Worm (Caenorhabditis elegans) whole organism, young adult: ENCODE measurements around the gene C36A4.4.

ENCODE experiments used
- F33H1.4 ChIP-seq: fragments of 200-800 bp; sonication (Bioruptor generic); IDR thresholded peaks from 2 replicates; pipeline ENCODE4 v1.3.6; 2022; ENCODE audit warnings: missing genetic modification reagents, missing genetic modification characterization, missing compliant biosample characterization
- athp-1 ChIP-seq: sonication (generic microtip); optimal IDR thresholded peaks from 2 replicates; lab custom pipeline; 2017; ENCODE audit warnings: mild to moderate bottlenecking, missing genetic modification characterization, missing compliant biosample characterization
- bed-1 ChIP-seq: fragments of 200-800 bp; sonication (Bioruptor generic); IDR thresholded peaks from 2 replicates; pipeline ENCODE4 v1.3.6; 2022; ENCODE audit warnings: missing genetic modification reagents, missing genetic modification characterization, missing compliant biosample characterization
- ceh-91 ChIP-seq: fragments of 200-800 bp; sonication (Bioruptor generic); IDR thresholded peaks from 2 replicates; pipeline ENCODE4 v1.3.6; 2022; ENCODE audit warnings: missing genetic modification reagents, missing genetic modification characterization, missing compliant biosample characterization
- efl-1 ChIP-seq: fragments of 150-350 bp; optimal IDR thresholded peaks from 2 replicates; lab custom pipeline; 2014; ENCODE audit warnings: missing biosample characterization, missing genetic modification reagents, missing genetic modification characterization
- lir-1 ChIP-seq: fragments of 200-800 bp; sonication (Bioruptor generic); conservative IDR thresholded peaks from 2 replicates; pipeline ENCODE4 v1.3.6; 2022; ENCODE audit warnings: missing genetic modification reagents, missing genetic modification characterization, missing compliant biosample characterization
- madf-8 ChIP-seq: fragments of 200-800 bp; sonication (Bioruptor generic); conservative IDR thresholded peaks from 2 replicates; pipeline ENCODE4 v1.3.6; 2022; ENCODE audit warnings: missing genetic modification reagents, missing genetic modification characterization, missing compliant biosample characterization
- nhr-90 ChIP-seq: sonication (generic microtip); optimal IDR thresholded peaks from 2 replicates; lab custom pipeline; 2016; ENCODE audit warnings: missing genotype, mild to moderate bottlenecking, missing genetic modification characterization, missing compliant biosample characterization
- rcor-1 ChIP-seq: fragments of 200-800 bp; sonication (Bioruptor generic); IDR thresholded peaks from 2 replicates; pipeline ENCODE4 v1.3.6; 2022; ENCODE audit warnings: missing genetic modification reagents, missing genetic modification characterization, missing compliant biosample characterization
- snpc-3.4 ChIP-seq: sonication (generic microtip); optimal IDR thresholded peaks from 2 replicates; lab custom pipeline; 2017; ENCODE audit warnings: missing genetic modification characterization, mild to moderate bottlenecking, missing compliant biosample characterization, antibody characterized with exemption, moderate library complexity, missing genotype, missing genetic modification reagents
- unc-130 ChIP-seq: sonication (generic microtip); optimal IDR thresholded peaks from 2 replicates; lab custom pipeline; 2016; ENCODE audit warnings: missing genetic modification reagents, missing genetic modification characterization, missing compliant biosample characterization
- unc-62 ChIP-seq: fragments of 150-350 bp; optimal IDR thresholded peaks from 2 replicates; lab custom pipeline; 2014; ENCODE audit warnings: missing biosample characterization, missing genetic modification reagents, missing genetic modification characterization
- xnd-1 ChIP-seq: sonication (generic microtip); optimal IDR thresholded peaks from 2 replicates; lab custom pipeline; 2016; ENCODE audit warnings: missing genotype, missing genetic modification reagents, missing genetic modification characterization, missing compliant biosample characterization

DNA sequence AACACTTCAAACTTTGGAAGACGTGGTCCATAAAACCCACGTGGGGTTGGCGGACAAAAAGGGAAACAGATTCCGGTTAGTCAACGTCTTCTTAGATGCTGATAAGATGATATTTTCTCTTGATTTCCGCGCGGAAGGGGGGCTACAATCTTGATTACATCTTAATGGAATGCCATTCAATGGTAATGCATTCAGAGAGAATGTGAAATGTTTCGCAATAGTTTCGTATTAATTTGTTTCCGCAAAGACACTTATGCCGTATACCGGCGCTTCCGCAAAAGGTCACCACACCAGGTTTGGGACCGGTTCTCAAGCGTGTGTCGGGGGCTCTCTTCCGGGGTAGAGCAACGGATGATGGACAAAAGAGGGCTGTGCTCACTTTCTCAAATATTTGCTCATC is 31.1 kb upstream of the C36A4.4 start:
- no peak for TF ChIP-seq efl-1 (GFP tag; lab: Kevin White, UChicago)
- no peak for TF ChIP-seq unc-62 (GFP tag; lab: Kevin White, UChicago)
- TF ChIP-seq xnd-1, result no peak
- no peak for TF ChIP-seq snpc-3.4 (tag; lab: Kevin White, UChicago)
- no peak for TF ChIP-seq athp-1
- no peak for TF ChIP-seq unc-130 (GFP tag; lab: Kevin White, UChicago)
- TF ChIP-seq ceh-91 (GFP tag; lab: Robert Waterston, UW), result no peak
- no peak for TF ChIP-seq F33H1.4 (GFP tag; lab: Robert Waterston, UW)
- TF ChIP-seq madf-8 (GFP tag; lab: Robert Waterston, UW), result no peak
- TF ChIP-seq lir-1 (GFP tag; lab: Robert Waterston, UW), result no peak
- TF ChIP-seq bed-1 (GFP tag; lab: Robert Waterston, UW), result no peak
- no peak for TF ChIP-seq rcor-1
- TF ChIP-seq nhr-90 (tag; lab: Kevin White, UChicago), result no peak
